Worm (Caenorhabditis elegans) whole organism, L4 larva: ENCODE results near the gene F22F7.2.

Source experiments
- nhr-28 ChIP-seq: fragments of 150-350 bp; optimal IDR thresholded peaks from 2 replicates; lab custom pipeline; 2014; ENCODE audit warnings: missing biosample characterization, missing genetic modification characterization
- unc-39 ChIP-seq: sonication (generic microtip); optimal IDR thresholded peaks from 2 replicates; lab custom pipeline; 2017; ENCODE audit warnings: missing biosample characterization, missing genetic modification characterization

- no peak for TF ChIP-seq unc-39 (tag; lab: Kevin White, UChicago)
- TF ChIP-seq nhr-28 (tag; lab: Kevin White, UChicago): peak; percentile 39
These were observed at the start of gene F22F7.2 for ce11 chrV:2122517-2122916.
